Worm (Caenorhabditis elegans) whole organism, young adult: Measurements from ENCODE around the gene haly-1.

Experiments
- B0035.1 ChIP-seq: sonication (generic microtip); optimal IDR thresholded peaks from 2 replicates; lab custom pipeline; 2016; ENCODE audit warnings: missing genetic modification characterization, mild to moderate bottlenecking, missing compliant biosample characterization, missing genotype, missing genetic modification reagents
- F49E8.2 ChIP-seq: sonication (generic microtip); optimal IDR thresholded peaks from 3 replicates; lab custom pipeline; 2017; ENCODE audit warnings: missing genetic modification characterization, mild to moderate bottlenecking, missing compliant biosample characterization, antibody characterized with exemption, moderate library complexity; ENCODE audit not compliant: insufficient read depth
- Y53G8AR.9 ChIP-seq: fragments of 200-800 bp; sonication (Bioruptor generic); conservative IDR thresholded peaks from 2 replicates; pipeline ENCODE4 v1.3.6; 2022; ENCODE audit warnings: missing genetic modification reagents, missing genetic modification characterization, missing compliant biosample characterization
- Y95B8A.8 ChIP-seq: fragments of 200-800 bp; sonication (Bioruptor generic); IDR thresholded peaks from 2 replicates; pipeline ENCODE4 v1.3.6; 2022; ENCODE audit warnings: missing genetic modification reagents, missing genetic modification characterization, missing compliant biosample characterization
- ZK185.1 ChIP-seq: sonication (generic microtip); optimal IDR thresholded peaks from 2 replicates; lab custom pipeline; 2016; ENCODE audit warnings: mild to moderate bottlenecking, missing genetic modification characterization, missing compliant biosample characterization; ENCODE audit not compliant: poor library complexity, severe bottlenecking
- aptf-2 ChIP-seq: fragments of 200-800 bp; sonication (Bioruptor generic); conservative IDR thresholded peaks from 2 replicates; pipeline ENCODE4 v1.3.6; 2022; ENCODE audit warnings: missing genetic modification reagents, missing genetic modification characterization, missing compliant biosample characterization
- atf-7 ChIP-seq: sonication (generic microtip); optimal IDR thresholded peaks from 2 replicates; lab custom pipeline; 2017; ENCODE audit warnings: mild to moderate bottlenecking, missing genetic modification characterization, missing compliant biosample characterization
- bed-1 ChIP-seq: fragments of 200-800 bp; sonication (Bioruptor generic); IDR thresholded peaks from 2 replicates; pipeline ENCODE4 v1.3.6; 2022; ENCODE audit warnings: missing genetic modification reagents, missing genetic modification characterization, missing compliant biosample characterization
- ceh-100 ChIP-seq: fragments of 200-800 bp; sonication (Bioruptor generic); IDR thresholded peaks from 2 replicates; pipeline ENCODE4 v1.3.6; 2022; ENCODE audit warnings: missing genetic modification reagents, missing genetic modification characterization, missing compliant biosample characterization
- chd-7 ChIP-seq: sonication (generic microtip); optimal IDR thresholded peaks from 2 replicates; lab custom pipeline; 2016; ENCODE audit warnings: mild to moderate bottlenecking, missing genetic modification characterization, moderate library complexity, missing compliant biosample characterization
- die-1 ChIP-seq: sonication (generic microtip); optimal IDR thresholded peaks from 2 replicates; lab custom pipeline; 2016; ENCODE audit warnings: missing genotype, mild to moderate bottlenecking, missing genetic modification characterization, missing compliant biosample characterization
- dox-1 ChIP-seq: fragments of 200-800 bp; sonication (Bioruptor generic); IDR thresholded peaks from 2 replicates; pipeline ENCODE4 v1.3.6; 2022; ENCODE audit warnings: missing genetic modification reagents, missing genetic modification characterization, missing compliant biosample characterization
- dpff-1 ChIP-seq: sonication (generic microtip); optimal IDR thresholded peaks from 2 replicates; lab custom pipeline; 2017; ENCODE audit warnings: mild to moderate bottlenecking, missing genetic modification characterization, missing compliant biosample characterization
- egl-44 ChIP-seq: fragments of 200-800 bp; sonication (Bioruptor generic); IDR thresholded peaks from 2 replicates; pipeline ENCODE4 v1.3.6; 2022; ENCODE audit warnings: missing genetic modification reagents, missing genetic modification characterization, missing compliant biosample characterization
- hlh-12 ChIP-seq: sonication (generic microtip); optimal IDR thresholded peaks from 2 replicates; lab custom pipeline; 2016; ENCODE audit warnings: missing genetic modification characterization, missing compliant biosample characterization
- hrde-1 ChIP-seq: sonication (generic microtip); optimal IDR thresholded peaks from 2 replicates; lab custom pipeline; 2016; ENCODE audit warnings: missing genetic modification characterization, mild to moderate bottlenecking, missing compliant biosample characterization, moderate library complexity, missing genotype, missing genetic modification reagents, borderline replicate concordance
- lag-1 ChIP-seq: fragments of 200-800 bp; sonication (Bioruptor generic); IDR thresholded peaks from 2 replicates; pipeline ENCODE4 v1.3.6; 2022; ENCODE audit warnings: missing genetic modification reagents, missing genetic modification characterization, missing compliant biosample characterization
- let-526 ChIP-seq: fragments of 200-800 bp; sonication (Bioruptor generic); IDR thresholded peaks from 2 replicates; pipeline ENCODE4 v1.3.6; 2022; ENCODE audit warnings: missing genetic modification reagents, missing genetic modification characterization, missing compliant biosample characterization
- lsy-27 ChIP-seq: sonication (generic microtip); optimal IDR thresholded peaks from 2 replicates; lab custom pipeline; 2017; ENCODE audit warnings: missing genetic modification characterization, mild to moderate bottlenecking, missing compliant biosample characterization, antibody characterized with exemption, missing genotype, borderline replicate concordance; ENCODE audit not compliant: insufficient read depth
- madf-10 ChIP-seq: sonication (generic microtip); optimal IDR thresholded peaks from 2 replicates; lab custom pipeline; 2016; ENCODE audit warnings: mild to moderate bottlenecking, missing genetic modification characterization, missing compliant biosample characterization
- madf-3 ChIP-seq: fragments of 200-800 bp; sonication (Bioruptor generic); IDR thresholded peaks from 2 replicates; pipeline ENCODE4 v1.3.6; 2022; ENCODE audit warnings: missing genetic modification reagents, missing genetic modification characterization, missing compliant biosample characterization
- mcd-1 ChIP-seq: fragments of 200-800 bp; sonication (Bioruptor generic); IDR thresholded peaks from 2 replicates; pipeline ENCODE4 v1.3.6; 2022; ENCODE audit warnings: missing genetic modification reagents, missing genetic modification characterization, missing compliant biosample characterization
- mes-4 ChIP-seq: sonication (generic microtip); optimal IDR thresholded peaks from 2 replicates; lab custom pipeline; 2016; ENCODE audit warnings: missing genotype, missing genetic modification characterization, missing compliant biosample characterization
- nfya-1 ChIP-seq: sonication (generic microtip); optimal IDR thresholded peaks from 2 replicates; lab custom pipeline; 2017; ENCODE audit warnings: antibody characterized with exemption, missing compliant biosample characterization, missing genetic modification characterization, borderline replicate concordance; ENCODE audit not compliant: insufficient read depth
- nhr-80 ChIP-seq: sonication (generic microtip); optimal IDR thresholded peaks from 2 replicates; lab custom pipeline; 2016; ENCODE audit warnings: missing genetic modification characterization, missing compliant biosample characterization
- pha-4 ChIP-seq: fragments of 150-350 bp; sonication (generic microtip); optimal IDR thresholded peaks from 2 replicates; lab custom pipeline; 2014; ENCODE audit warnings: missing biosample characterization, missing genetic modification reagents, missing genetic modification characterization
- snpc-1.3 ChIP-seq: sonication (generic microtip); optimal IDR thresholded peaks from 2 replicates; lab custom pipeline; 2017; ENCODE audit warnings: missing genetic modification characterization, mild to moderate bottlenecking, missing compliant biosample characterization, antibody characterized with exemption, moderate library complexity, missing genotype, missing genetic modification reagents; ENCODE audit not compliant: insufficient read depth
- tbp1 ChIP-seq: fragments of 200-800 bp; sonication (Bioruptor generic); optimal IDR thresholded peaks from 2 replicates; lab custom pipeline; 2018; ENCODE audit warnings: mild to moderate bottlenecking, missing genetic modification characterization, missing compliant biosample characterization
- unc-62 ChIP-seq: fragments of 150-350 bp; optimal IDR thresholded peaks from 2 replicates; lab custom pipeline; 2014; ENCODE audit warnings: missing biosample characterization, missing genetic modification reagents, missing genetic modification characterization
- zfh-2 ChIP-seq: fragments of 200-800 bp; sonication (Bioruptor generic); conservative IDR thresholded peaks from 2 replicates; pipeline ENCODE4 v1.3.6; 2022; ENCODE audit warnings: missing genetic modification reagents, missing genetic modification characterization, missing compliant biosample characterization
- zim-3 ChIP-seq: sonication (generic microtip); optimal IDR thresholded peaks from 2 replicates; lab custom pipeline; 2017; ENCODE audit warnings: mild to moderate bottlenecking, missing genetic modification characterization, moderate library complexity, missing compliant biosample characterization
- ztf-25 ChIP-seq: fragments of 200-800 bp; sonication (Bioruptor generic); IDR thresholded peaks from 2 replicates; pipeline ENCODE4 v1.3.6; 2022; ENCODE audit warnings: missing genetic modification reagents, missing genetic modification characterization, missing compliant biosample characterization

The haly-1 gene

DNA sequence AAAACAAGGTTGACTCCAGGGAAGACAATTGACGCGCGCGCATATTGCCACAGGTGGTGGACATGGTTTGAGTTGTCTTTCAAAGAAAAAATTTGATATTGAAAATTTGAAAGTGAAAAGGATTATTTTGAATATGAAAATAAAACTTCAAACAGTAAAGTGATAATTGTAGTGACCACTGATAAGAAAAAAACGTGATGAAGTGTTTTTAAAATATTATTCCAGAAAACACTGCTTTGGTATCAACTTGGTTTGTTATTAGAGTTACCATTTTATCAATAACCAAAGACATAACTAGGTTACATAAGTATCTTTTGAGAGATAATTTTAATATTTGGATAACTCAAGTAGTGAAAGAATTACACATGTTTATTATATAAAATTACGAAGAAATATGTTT, 19.8 kb upstream of the haly-1 start:
- TF ChIP-seq Y95B8A.8 (GFP tag; lab: Robert Waterston, UW) = no peak
- no peak for TF ChIP-seq bed-1 (GFP tag; lab: Robert Waterston, UW)
- TF ChIP-seq aptf-2 (GFP tag; lab: Robert Waterston, UW) = 0 out of 2 replicates have a peak, but pooled peaks have one; percentile 25
- TF ChIP-seq zfh-2 (GFP tag; lab: Robert Waterston, UW) = no peak
- no peak for TF ChIP-seq lag-1 (GFP tag; lab: Robert Waterston, UW)
- TF ChIP-seq die-1 = no peak
- no peak for TF ChIP-seq mes-4 (tag; lab: Kevin White, UChicago)
- TF ChIP-seq tbp1 = no peak
- no peak for TF ChIP-seq atf-7 (tag; lab: Kevin White, UChicago)
- no peak for TF ChIP-seq dox-1
- TF ChIP-seq ztf-25 (GFP tag; lab: Robert Waterston, UW) = no peak
- TF ChIP-seq B0035.1 (tag; lab: Kevin White, UChicago) = no peak
- no peak for TF ChIP-seq lsy-27 (tag; lab: Kevin White, UChicago)
- peak; percentile 37 for TF ChIP-seq nhr-80 (tag; lab: Kevin White, UChicago)
- TF ChIP-seq let-526 = no peak
- no peak for TF ChIP-seq Y53G8AR.9 (GFP tag; lab: Robert Waterston, UW)
- TF ChIP-seq zim-3 (tag; lab: Kevin White, UChicago) = no peak

DNA sequence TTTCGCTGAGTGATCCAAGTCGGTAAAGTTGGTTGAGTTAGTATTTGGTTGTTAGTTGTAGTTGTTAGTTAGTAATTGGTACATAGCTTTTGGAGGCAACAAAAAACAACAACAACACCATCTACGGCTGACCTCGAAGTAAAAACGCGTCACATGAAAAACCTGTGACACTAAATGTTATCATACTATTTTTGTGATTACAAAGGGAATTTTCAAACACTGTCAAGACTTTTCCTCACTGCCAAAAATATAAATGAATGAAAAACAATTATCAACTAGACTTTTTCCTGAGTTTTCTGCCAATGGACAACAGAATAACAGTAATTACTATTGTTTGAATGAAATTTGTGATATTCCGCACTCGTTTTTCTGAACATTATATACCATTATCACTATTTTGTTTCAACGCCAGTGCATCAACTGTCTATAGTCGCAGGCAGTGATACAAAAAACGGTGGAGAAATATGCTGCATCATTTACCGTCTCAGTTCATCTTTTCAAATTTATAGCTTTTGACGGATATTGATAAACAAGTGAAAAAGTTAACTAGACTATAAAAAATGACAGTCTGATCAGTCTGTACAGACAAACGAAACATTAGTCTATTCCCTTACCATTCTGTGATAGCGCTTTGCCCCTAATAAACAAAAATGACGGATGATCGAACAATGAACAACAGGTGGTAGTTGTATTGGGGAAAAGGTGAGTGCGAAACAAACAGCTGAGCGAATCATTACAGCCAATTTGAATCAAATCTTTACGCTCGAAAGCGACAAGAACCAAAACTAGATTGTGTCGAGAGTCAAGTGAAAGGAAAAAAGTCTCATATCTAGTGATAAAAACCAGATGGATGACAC, 18.3 kb upstream of the haly-1 start:
- no peak for TF ChIP-seq nfya-1 (tag; lab: Kevin White, UChicago)
- TF ChIP-seq snpc-1.3 = no peak
- no peak for TF ChIP-seq unc-62 (GFP tag; lab: Kevin White, UChicago)
- TF ChIP-seq mes-4 (tag; lab: Kevin White, UChicago) = no peak
- no peak for TF ChIP-seq madf-10 (tag; lab: Kevin White, UChicago)
- no peak for TF ChIP-seq pha-4 (tag; lab: Kevin White, UChicago)
- no peak for TF ChIP-seq madf-3
- peak; percentile 58 for TF ChIP-seq nhr-80 (tag; lab: Kevin White, UChicago)

- TF ChIP-seq F49E8.2 (tag; lab: Kevin White, UChicago) = no peak
- TF ChIP-seq ZK185.1 (tag; lab: Kevin White, UChicago) = no peak
- no peak for TF ChIP-seq hrde-1 (tag; lab: Kevin White, UChicago)
- TF ChIP-seq mcd-1 = no peak
- no peak for TF ChIP-seq chd-7 (tag; lab: Kevin White, UChicago)
- no peak for TF ChIP-seq bed-1 (GFP tag; lab: Robert Waterston, UW)
- TF ChIP-seq B0035.1 (tag; lab: Kevin White, UChicago) = no peak
- TF ChIP-seq ceh-100 = no peak
- no peak for TF ChIP-seq dpff-1 (tag; lab: Kevin White, UChicago)
- TF ChIP-seq hlh-12 (tag; lab: Kevin White, UChicago) = no peak
- TF ChIP-seq Y95B8A.8 (GFP tag; lab: Robert Waterston, UW) = no peak
- no peak for TF ChIP-seq egl-44 (GFP tag; lab: Robert Waterston, UW)
Observed at ce11 chrX:10913981-10914380, 17.6 kb upstream of the haly-1 start, which contains the start of gene F47B10.9. TSS of gene F47B10.9 (minus strand) at chrX:10914081.
